Worm (Caenorhabditis elegans) whole organism, late embryonic: ENCODE measurements around the gene C29G2.3.

ENCODE experiments used
- ahr-1 ChIP-seq: sonication (generic microtip); optimal IDR thresholded peaks from 2 replicates; lab custom pipeline; 2016; ENCODE audit warnings: missing genetic modification characterization, missing compliant biosample characterization
- ama-1 ChIP-seq: fragments of 150-350 bp; optimal IDR thresholded peaks from 2 replicates; lab custom pipeline; 2014
- ceh-14 ChIP-seq: sonication (generic microtip); optimal IDR thresholded peaks from 2 replicates; lab custom pipeline; 2016; ENCODE audit warnings: missing genotype, missing genetic modification characterization, missing compliant biosample characterization
- fax-1 ChIP-seq: sonication (generic microtip); optimal IDR thresholded peaks from 2 replicates; lab custom pipeline; 2016; ENCODE audit warnings: missing genotype, missing genetic modification characterization, missing compliant biosample characterization
- fkh-10 ChIP-seq: fragments of 150-350 bp; optimal IDR thresholded peaks from 2 replicates; lab custom pipeline; 2014; ENCODE audit warnings: missing biosample characterization, missing genetic modification reagents, missing genetic modification characterization
- fkh-6 ChIP-seq: sonication (generic microtip); optimal IDR thresholded peaks from 2 replicates; lab custom pipeline; 2016; ENCODE audit warnings: missing genetic modification characterization, missing compliant biosample characterization
- hlh-8 ChIP-seq: sonication (generic microtip); optimal IDR thresholded peaks from 2 replicates; lab custom pipeline; 2016; ENCODE audit warnings: missing genotype, missing genetic modification characterization, missing compliant biosample characterization
- npax-4 ChIP-seq: sonication (generic microtip); optimal IDR thresholded peaks from 2 replicates; lab custom pipeline; 2016; ENCODE audit warnings: missing genetic modification characterization, missing compliant biosample characterization
- pag-3 ChIP-seq: sonication (generic microtip); optimal IDR thresholded peaks from 2 replicates; lab custom pipeline; 2016; ENCODE audit warnings: missing compliant biosample characterization, missing genetic modification characterization, borderline replicate concordance

ce11 chrV:2585727-2586126 is 5.0 kb downstream of the C29G2.3 start, which contains the start of gene C29G2.6:
- TF ChIP-seq fax-1: no peak
- TF ChIP-seq ahr-1 (tag; lab: Kevin White, UChicago): no peak
- no peak for TF ChIP-seq hlh-8 (tag; lab: Kevin White, UChicago)
- TF ChIP-seq fkh-6 (tag; lab: Kevin White, UChicago): no peak
- no peak for TF ChIP-seq ama-1 (lab: Kevin White, UChicago)
- no peak for TF ChIP-seq pag-3 (tag; lab: Kevin White, UChicago)
- TF ChIP-seq ceh-14 (tag; lab: Kevin White, UChicago): no peak
- no peak for TF ChIP-seq fkh-10 (GFP tag; lab: Kevin White, UChicago)
- no peak for TF ChIP-seq npax-4 (tag; lab: Kevin White, UChicago)
